Fruit fly (Drosophila melanogaster) whole organism, prepupa: Measurements from ENCODE around the gene rush.
A peak's percentile ranks its signal among the peaks of the same experiment; 100 is the strongest.

Experiments
- Blimp-1 ChIP-seq: fragments of 200-800 bp; sonication (Bioruptor generic); optimal IDR thresholded peaks from 3 replicates; lab custom pipeline; 2017; ENCODE audit warnings: missing biosample characterization, missing genetic modification characterization, mild to moderate bottlenecking, moderate library complexity, missing genetic modification reagents
- CG10631 ChIP-seq: fragments of 200-800 bp; sonication (Bioruptor generic); optimal IDR thresholded peaks from 2 replicates; lab custom pipeline; 2016; ENCODE audit warnings: missing biosample characterization, missing genetic modification characterization
- CG10669 ChIP-seq: fragments of 200-800 bp; sonication (Bioruptor generic); optimal IDR thresholded peaks from 3 replicates; lab custom pipeline; 2018; ENCODE audit warnings: missing biosample characterization, mild to moderate bottlenecking, missing genetic modification characterization, moderate library complexity
- CG11294 ChIP-seq: fragments of 200-800 bp; sonication (Bioruptor generic); IDR thresholded peaks from 2 replicates; pipeline ENCODE4 v1.3.6; 2022; ENCODE audit warnings: missing biosample characterization, missing genetic modification characterization
- CG11762 ChIP-seq: fragments of 200-800 bp; sonication (Bioruptor generic); optimal IDR thresholded peaks from 3 replicates; lab custom pipeline; 2016; ENCODE audit warnings: missing biosample characterization, missing genetic modification characterization; ENCODE audit not compliant: insufficient read depth
- CG11902 ChIP-seq: fragments of 200-800 bp; sonication (Bioruptor generic); optimal IDR thresholded peaks from 3 replicates; lab custom pipeline; 2016; ENCODE audit warnings: missing biosample characterization, missing genetic modification characterization
- CG15336 ChIP-seq: fragments of 200-800 bp; sonication (Bioruptor generic); IDR thresholded peaks from 2 replicates; pipeline ENCODE4 v1.3.6; 2022; ENCODE audit warnings: missing biosample characterization, missing genetic modification characterization
- CG1621 ChIP-seq: fragments of 200-800 bp; sonication (Bioruptor generic); optimal IDR thresholded peaks from 3 replicates; lab custom pipeline; 2018; ENCODE audit warnings: missing biosample characterization, mild to moderate bottlenecking, missing genetic modification characterization
- CG16779 ChIP-seq: fragments of 200-800 bp; sonication (Bioruptor generic); optimal IDR thresholded peaks from 3 replicates; lab custom pipeline; 2017; ENCODE audit warnings: missing biosample characterization, mild to moderate bottlenecking, missing genetic modification characterization
- CG3032 ChIP-seq: fragments of 200-800 bp; optimal IDR thresholded peaks from 2 replicates; lab custom pipeline; 2019; ENCODE audit warnings: missing biosample characterization, mild to moderate bottlenecking, missing genetic modification characterization, moderate library complexity
- CG31627 ChIP-seq: fragments of 200-800 bp; sonication (Bioruptor generic); optimal IDR thresholded peaks from 3 replicates; lab custom pipeline; 2016; ENCODE audit warnings: missing biosample characterization, missing genetic modification characterization
- CG32006 ChIP-seq: fragments of 200-800 bp; sonication (Bioruptor generic); optimal IDR thresholded peaks from 3 replicates; lab custom pipeline; 2017; ENCODE audit warnings: missing biosample characterization, mild to moderate bottlenecking, missing genetic modification characterization
- CG34406 ChIP-seq: fragments of 200-800 bp; sonication (Bioruptor generic); optimal IDR thresholded peaks from 3 replicates; lab custom pipeline; 2016; ENCODE audit warnings: missing biosample characterization, missing genetic modification characterization
- CG3919 ChIP-seq: fragments of 200-800 bp; sonication (Bioruptor generic); optimal IDR thresholded peaks from 3 replicates; lab custom pipeline; 2016; ENCODE audit warnings: missing biosample characterization, missing genetic modification characterization
- CG4318 ChIP-seq: fragments of 200-800 bp; sonication (Bioruptor generic); optimal IDR thresholded peaks from 3 replicates; lab custom pipeline; 2017; ENCODE audit warnings: missing biosample characterization, mild to moderate bottlenecking, missing genetic modification characterization
- CG6163 ChIP-seq: fragments of 200-800 bp; sonication (Bioruptor generic); IDR thresholded peaks from 3 replicates; pipeline ENCODE4 v1.3.6; 2022; ENCODE audit warnings: missing biosample characterization, missing genetic modification characterization
- CG6276 ChIP-seq: fragments of 200-800 bp; sonication (Bioruptor generic); optimal IDR thresholded peaks from 2 replicates; lab custom pipeline; 2017; ENCODE audit warnings: missing biosample characterization, mild to moderate bottlenecking, missing genetic modification characterization
- CG6792 ChIP-seq: fragments of 200-800 bp; sonication (Bioruptor generic); optimal IDR thresholded peaks from 3 replicates; lab custom pipeline; 2016; ENCODE audit warnings: missing biosample characterization, missing genetic modification characterization
- CG6808 ChIP-seq: fragments of 200-800 bp; sonication (Bioruptor generic); optimal IDR thresholded peaks from 3 replicates; lab custom pipeline; 2017; ENCODE audit warnings: missing biosample characterization, missing genetic modification characterization, mild to moderate bottlenecking, moderate library complexity, missing genetic modification reagents
- CG6854 ChIP-seq: fragments of 200-800 bp; sonication (Bioruptor generic); optimal IDR thresholded peaks from 2 replicates; lab custom pipeline; 2017; ENCODE audit warnings: missing biosample characterization, mild to moderate bottlenecking, missing genetic modification characterization
- CG7368 ChIP-seq: fragments of 200-800 bp; sonication (Bioruptor generic); optimal IDR thresholded peaks from 3 replicates; lab custom pipeline; 2016; ENCODE audit warnings: missing biosample characterization, missing genetic modification characterization
- CG8119 ChIP-seq: fragments of 200-800 bp; sonication (Bioruptor generic); IDR thresholded peaks from 3 replicates; pipeline ENCODE4 v1.3.6; 2022; ENCODE audit warnings: missing biosample characterization, missing genetic modification characterization
- CG8319 ChIP-seq: fragments of 200-800 bp; sonication (Bioruptor generic); optimal IDR thresholded peaks from 3 replicates; lab custom pipeline; 2016; ENCODE audit warnings: missing biosample characterization, missing genetic modification characterization
- CG8632 ChIP-seq: fragments of 200-800 bp; sonication (Bioruptor generic); optimal IDR thresholded peaks from 3 replicates; lab custom pipeline; 2016; ENCODE audit warnings: missing biosample characterization, missing genetic modification characterization
- CG9139 ChIP-seq: fragments of 200-800 bp; sonication (Bioruptor generic); optimal IDR thresholded peaks from 3 replicates; lab custom pipeline; 2017; ENCODE audit warnings: missing biosample characterization, mild to moderate bottlenecking, missing genetic modification characterization
- Eip75B ChIP-seq: fragments of 200-800 bp; sonication (Bioruptor generic); optimal IDR thresholded peaks from 3 replicates; lab custom pipeline; 2016; ENCODE audit warnings: missing biosample characterization, missing genetic modification characterization
- Eip78C ChIP-seq: fragments of 200-800 bp; sonication (Bioruptor generic); peaks from one replicate; lab custom pipeline; 2016; ENCODE audit warnings: missing biosample characterization, missing genetic modification characterization
- Eip93F ChIP-seq: fragments of 200-800 bp; sonication (Bioruptor generic); optimal IDR thresholded peaks from 2 replicates; lab custom pipeline; 2016; ENCODE audit warnings: missing biosample characterization, mild to moderate bottlenecking, missing genetic modification characterization
- Ets21C ChIP-seq: fragments of 200-800 bp; sonication (Bioruptor generic); optimal IDR thresholded peaks from 3 replicates; lab custom pipeline; 2016; ENCODE audit warnings: missing biosample characterization, missing genetic modification characterization
- Ets96B ChIP-seq: fragments of 200-800 bp; optimal IDR thresholded peaks from 2 replicates; lab custom pipeline; 2019; ENCODE audit warnings: missing biosample characterization, mild to moderate bottlenecking, missing genetic modification characterization, moderate library complexity
- Hr38 ChIP-seq: sonication (Bioruptor generic); optimal IDR thresholded peaks from 2 replicates; lab custom pipeline; 2016; ENCODE audit warnings: missing biosample characterization, missing genetic modification characterization
- Hr39 ChIP-seq: fragments of 200-800 bp; sonication (Bioruptor generic); optimal IDR thresholded peaks from 2 replicates; lab custom pipeline; 2016; ENCODE audit warnings: missing biosample characterization, missing genetic modification characterization
- Hr4 ChIP-seq: fragments of 200-800 bp; sonication (Bioruptor generic); optimal IDR thresholded peaks from 3 replicates; lab custom pipeline; 2016; ENCODE audit warnings: missing biosample characterization, missing genetic modification characterization
- Lpt ChIP-seq: fragments of 200-800 bp; sonication (Bioruptor generic); optimal IDR thresholded peaks from 3 replicates; lab custom pipeline; 2016; ENCODE audit warnings: missing biosample characterization, missing genetic modification characterization
- OdsH ChIP-seq: fragments of 200-800 bp; sonication (Bioruptor generic); optimal IDR thresholded peaks from 3 replicates; lab custom pipeline; 2016; ENCODE audit warnings: missing biosample characterization, missing genetic modification characterization
- Sox15 ChIP-seq: fragments of 200-800 bp; sonication (Bioruptor generic); optimal IDR thresholded peaks from 3 replicates; lab custom pipeline; 2016; ENCODE audit warnings: missing biosample characterization, missing genetic modification characterization
- achi ChIP-seq: fragments of 200-800 bp; sonication (Bioruptor generic); optimal IDR thresholded peaks from 3 replicates; lab custom pipeline; 2016; ENCODE audit warnings: missing biosample characterization, missing genetic modification characterization
- dac ChIP-seq: fragments of 200-800 bp; sonication (Bioruptor generic); optimal IDR thresholded peaks from 2 replicates; lab custom pipeline; 2017; ENCODE audit warnings: missing biosample characterization, mild to moderate bottlenecking, missing genetic modification characterization
- dsx ChIP-seq: fragments of 200-800 bp; optimal IDR thresholded peaks from 3 replicates; lab custom pipeline; 2019; ENCODE audit warnings: missing biosample characterization, mild to moderate bottlenecking, missing genetic modification characterization, moderate library complexity; ENCODE audit not compliant: poor library complexity, severe bottlenecking
- eg ChIP-seq: fragments of 200-800 bp; sonication (Bioruptor generic); IDR thresholded peaks from 3 replicates; pipeline ENCODE4 v1.3.6; 2022; ENCODE audit warnings: missing biosample characterization, missing genetic modification characterization
- esn ChIP-seq: fragments of 200-800 bp; sonication (Bioruptor generic); optimal IDR thresholded peaks from 2 replicates; lab custom pipeline; 2016; ENCODE audit warnings: missing biosample characterization, mild to moderate bottlenecking, missing genetic modification characterization, moderate library complexity
- fd59A ChIP-seq: fragments of 200-800 bp; sonication (Bioruptor generic); optimal IDR thresholded peaks from 2 replicates; lab custom pipeline; 2017; ENCODE audit warnings: missing biosample characterization, mild to moderate bottlenecking, missing genetic modification characterization, missing genetic modification reagents
- fkh ChIP-seq: fragments of 200-800 bp; sonication (Bioruptor generic); optimal IDR thresholded peaks from 3 replicates; lab custom pipeline; 2017; ENCODE audit warnings: missing biosample characterization, mild to moderate bottlenecking, missing genetic modification characterization, moderate library complexity
- lz ChIP-seq: fragments of 200-800 bp; sonication (Bioruptor generic); optimal IDR thresholded peaks from 3 replicates; lab custom pipeline; 2016; ENCODE audit warnings: missing biosample characterization, missing genetic modification characterization
- net ChIP-seq: fragments of 200-800 bp; sonication (Bioruptor generic); optimal IDR thresholded peaks from 3 replicates; lab custom pipeline; 2016; ENCODE audit warnings: missing biosample characterization, missing genetic modification characterization
- salr ChIP-seq, 2 experiments: fragments of 200-800 bp; sonication (Bioruptor generic); optimal IDR thresholded peaks; 3 replicates each; lab custom pipeline; 2016 to 2018; ENCODE audit warnings: missing biosample characterization in 2 of 2, missing genetic modification characterization in 2 of 2, mild to moderate bottlenecking in 1 of 2
- spab ChIP-seq: fragments of 200-800 bp; sonication (Bioruptor generic); optimal IDR thresholded peaks from 2 replicates; lab custom pipeline; 2017; ENCODE audit warnings: missing biosample characterization, mild to moderate bottlenecking, missing genetic modification characterization, missing genetic modification reagents
- ss ChIP-seq, 2 experiments: fragments of 200-800 bp; sonication (Bioruptor generic); optimal IDR thresholded peaks; 2 replicates in 1 of 2; 3 replicates in 1 of 2; lab custom pipeline; 2017 to 2018; ENCODE audit warnings: mild to moderate bottlenecking in 2 of 2, missing biosample characterization in 2 of 2, missing genetic modification characterization in 2 of 2, moderate library complexity in 1 of 2
- topi ChIP-seq: fragments of 200-800 bp; sonication (Bioruptor generic); optimal IDR thresholded peaks from 3 replicates; lab custom pipeline; 2016; ENCODE audit warnings: missing biosample characterization, missing genetic modification characterization
- vri ChIP-seq: fragments of 200-800 bp; sonication (Bioruptor generic); optimal IDR thresholded peaks from 3 replicates; lab custom pipeline; 2016; ENCODE audit warnings: missing biosample characterization, mild to moderate bottlenecking, missing genetic modification characterization

Gene rush

dm6 chrX:1482840-1483518, 4.6 kb downstream of the rush start, which contains the start of the genes sta and inc:
Gene sta, minus strand, starts transcription at chrX:1483413.
Gene inc, plus strand, starts transcription at chrX:1483479.
- no peak for TF ChIP-seq Sox15
- TF ChIP-seq CG16779, result peak; percentile 28
- TF ChIP-seq CG11902 (GFP tag; lab: Kevin White, UChicago), result no peak
- TF ChIP-seq net (GFP tag; lab: Kevin White, UChicago), result peak; percentile 46
- TF ChIP-seq Eip75B (GFP tag; lab: Kevin White, UChicago), result peak; percentile 51
- TF ChIP-seq Eip93F (GFP tag; lab: Kevin White, UChicago), result no peak
- TF ChIP-seq CG8319 (GFP tag; lab: Kevin White, UChicago), result peak; percentile 10
- TF ChIP-seq CG34406 (GFP tag; lab: Kevin White, UChicago), result peak; percentile 40
- TF ChIP-seq lz (GFP tag; lab: Kevin White, UChicago), result peak; percentile 43
- TF ChIP-seq CG6854 (GFP tag; lab: Kevin White, UChicago), result peak; percentile 91
- no peak for TF ChIP-seq Lpt
- TF ChIP-seq eg (GFP tag; lab: Robert Waterston, UW), result peak; percentile 57; the same call in 2 of the 3 replicates
- TF ChIP-seq CG6276 (GFP tag; lab: Kevin White, UChicago), result no peak
- TF ChIP-seq dac, result peak; percentile 51
- TF ChIP-seq CG8119 (GFP tag; lab: Robert Waterston, UW), result peak; percentile 31; the same call in 1 of the 3 replicates
- TF ChIP-seq CG4318 (GFP tag; lab: Kevin White, UChicago), result no peak
- peak; percentile 61 for TF ChIP-seq CG9139 (GFP tag; lab: Kevin White, UChicago)
- TF ChIP-seq fkh (GFP tag; lab: Kevin White, UChicago), result peak; percentile 35
- no peak for TF ChIP-seq CG10631 (GFP tag; lab: Kevin White, UChicago)
- TF ChIP-seq vri (GFP tag; lab: Kevin White, UChicago), result peak; percentile 64
- no peak for TF ChIP-seq CG11294 (GFP tag; lab: Robert Waterston, UW)
- TF ChIP-seq Hr38, result no peak
- TF ChIP-seq CG8632 (GFP tag; lab: Kevin White, UChicago), result peak; percentile 28
- peak; percentile 42 for TF ChIP-seq CG6808 (GFP tag; lab: Kevin White, UChicago)
- TF ChIP-seq Hr39 (GFP tag; lab: Kevin White, UChicago), result peak; percentile 31
- TF ChIP-seq fd59A, result peak; percentile 11
- peak; percentile 66 for TF ChIP-seq esn (GFP tag; lab: Kevin White, UChicago)
- TF ChIP-seq CG3919 (GFP tag; lab: Kevin White, UChicago), result peak; percentile 77
- TF ChIP-seq CG10669 (GFP tag; lab: Kevin White, UChicago), result peak; percentile 41
- peak; percentile 86 for TF ChIP-seq CG1621 (tag; lab: Kevin White, UChicago)
- TF ChIP-seq CG11762 (GFP tag; lab: Kevin White, UChicago), result peak; percentile 3
- peak; percentile 12 for TF ChIP-seq Ets21C (GFP tag; lab: Kevin White, UChicago)
- TF ChIP-seq CG6163, result peak; percentile 76
- TF ChIP-seq dsx (GFP tag; lab: Kevin White, UChicago), result peak; percentile 38
- TF ChIP-seq CG32006, result no peak
- TF ChIP-seq achi (GFP tag; lab: Kevin White, UChicago), result peak; percentile 80
- TF ChIP-seq CG3032, result peak; percentile 50
- TF ChIP-seq Blimp-1 (GFP tag; lab: Kevin White, UChicago), result peak; percentile 29
- TF ChIP-seq CG7368 (GFP tag; lab: Kevin White, UChicago), result peak; percentile 63
- TF ChIP-seq OdsH (GFP tag; lab: Kevin White, UChicago), result peak; percentile 26
- peak; percentile 10 for TF ChIP-seq spab
- peak in 1 of 2 experiments; percentile 37 for TF ChIP-seq salr (GFP tag; optimal IDR thresholded peaks at IDR 0.05; lab: Kevin White, UChicago)
- peak; percentile 14; the same call in 1 of the 2 replicates for TF ChIP-seq CG15336 (GFP tag; lab: Robert Waterston, UW)
- TF ChIP-seq ss (GFP tag; optimal IDR thresholded peaks at IDR 0.05; lab: Kevin White, UChicago), result peak; percentile 70 to 76
- no peak for TF ChIP-seq Hr4
- TF ChIP-seq topi (GFP tag; lab: Kevin White, UChicago), result peak; percentile 70
- peak; percentile 90 for TF ChIP-seq Eip78C (GFP tag; lab: Kevin White, UChicago)
- peak; percentile 25 for TF ChIP-seq CG31627 (GFP tag; lab: Kevin White, UChicago)
- peak; percentile 54 for TF ChIP-seq CG6792 (GFP tag; lab: Kevin White, UChicago)
- TF ChIP-seq Ets96B, result peak; percentile 20
